Worm (Caenorhabditis elegans): Measurements from ENCODE around the gene sre-27.

The sre-27 gene

ce11 chrII:12417514-12417913, at the start of gene sre-27:
Gene sre-27, minus strand, starts transcription at chrII:12417614.
- TF ChIP-seq flh-1 (GFP tag; optimal IDR thresholded peaks at IDR 0.05) (no peak), ham-2 (GFP tag; optimal IDR thresholded peaks at IDR 0.05) (no peak), sem-2 (GFP tag; optimal IDR thresholded peaks at IDR 0.05) (no peak), nhr-28 (tag; optimal IDR thresholded peaks at IDR 0.05) (no peak), mab-5 (tag; optimal IDR thresholded peaks at IDR 0.05) (no peak), zip-8 (tag; optimal IDR thresholded peaks at IDR 0.05) (no peak), lin-32 (GFP tag; optimal IDR thresholded peaks at IDR 0.05) (no peak), blmp-1 (tag; optimal IDR thresholded peaks at IDR 0.05) (no peak), nhr-12 (tag; optimal IDR thresholded peaks at IDR 0.05) (no peak), bed-3 (GFP tag; optimal IDR thresholded peaks at IDR 0.05) (no peak), ceh-39 (tag; optimal IDR thresholded peaks at IDR 0.05) (no peak), ztf-11 (tag; optimal IDR thresholded peaks at IDR 0.05) (no peak), snpc-4 (tag; optimal IDR thresholded peaks at IDR 0.05) (no peak), ces-1 (GFP tag; optimal IDR thresholded peaks at IDR 0.05) (no peak), nhr-76 (tag; optimal IDR thresholded peaks at IDR 0.05) (no peak), hlh-1 (tag; optimal IDR thresholded peaks at IDR 0.05) (no peak), mep-1 (tag; optimal IDR thresholded peaks at IDR 0.05) (no peak)

- TF ChIP-seq nhr-76 (tag; optimal IDR thresholded peaks at IDR 0.05): no peak
- no peak for TF ChIP-seq cnd-1 (tag; optimal IDR thresholded peaks at IDR 0.05)
- TF ChIP-seq hlh-1 (tag; optimal IDR thresholded peaks at IDR 0.05): no peak
- TF ChIP-seq sem-2 (GFP tag; optimal IDR thresholded peaks at IDR 0.05): no peak
- no peak for TF ChIP-seq nhr-12 (tag; optimal IDR thresholded peaks at IDR 0.05)
- TF ChIP-seq ces-1 (GFP tag; optimal IDR thresholded peaks at IDR 0.05): no peak
- no peak for TF ChIP-seq mab-5 (tag; optimal IDR thresholded peaks at IDR 0.05)
- no peak for TF ChIP-seq nhr-2 (tag; optimal IDR thresholded peaks at IDR 0.05)
- no peak for TF ChIP-seq unc-120 (tag; optimal IDR thresholded peaks at IDR 0.05; ENCODE audit: poor library complexity, severe bottlenecking)
Measured at ce11 chrII:12467047-12467446, 49.6 kb upstream of the sre-27 start, which contains the start of gene srg-16. Gene srg-16, plus strand, starts transcription at chrII:12467133.

- TF ChIP-seq unc-120 (tag; optimal IDR thresholded peaks at IDR 0.05; ENCODE audit: poor library complexity, severe bottlenecking) (no peak), cnd-1 (tag; optimal IDR thresholded peaks at IDR 0.05) (no peak), ztf-11 (tag; optimal IDR thresholded peaks at IDR 0.05) (no peak), drap-1 (GFP tag; optimal IDR thresholded peaks at IDR 0.05) (no peak), ceh-39 (tag; optimal IDR thresholded peaks at IDR 0.05) (no peak), ham-2 (GFP tag; optimal IDR thresholded peaks at IDR 0.05) (no peak), lin-32 (GFP tag; optimal IDR thresholded peaks at IDR 0.05) (no peak), nhr-2 (tag; optimal IDR thresholded peaks at IDR 0.05) (no peak), unc-62 (GFP tag; optimal IDR thresholded peaks at IDR 0.05) (no peak), tbx-8 (GFP tag; optimal IDR thresholded peaks at IDR 0.05) (no peak)
Measured at ce11 chrII:12465557-12465956, 48.1 kb upstream of the sre-27 start, which contains the start of gene sre-37. Gene sre-37, plus strand, starts transcription at chrII:12465857.

- TF ChIP-seq ztf-11 (tag; optimal IDR thresholded peaks at IDR 0.05): no peak
- TF ChIP-seq nhr-28 (tag; optimal IDR thresholded peaks at IDR 0.05): no peak
- TF ChIP-seq nhr-12 (tag; optimal IDR thresholded peaks at IDR 0.05): no peak
- TF ChIP-seq zip-8 (tag; optimal IDR thresholded peaks at IDR 0.05): peak; percentile 29
- no peak for TF ChIP-seq nhr-2 (tag; optimal IDR thresholded peaks at IDR 0.05)
- no peak for TF ChIP-seq pha-4 (tag; optimal IDR thresholded peaks at IDR 0.05)
- TF ChIP-seq ces-1 (GFP tag; optimal IDR thresholded peaks at IDR 0.05): no peak
- no peak for TF ChIP-seq sem-2 (GFP tag; optimal IDR thresholded peaks at IDR 0.05)
- peak; percentile 66 for TF ChIP-seq ceh-39 (tag; optimal IDR thresholded peaks at IDR 0.05)
- no peak for TF ChIP-seq M03D4.4 (tag; optimal IDR thresholded peaks at IDR 0.05)
- peak; percentile 12 for TF ChIP-seq lsy-2 (tag; optimal IDR thresholded peaks at IDR 0.05)
- no peak for TF ChIP-seq hlh-1 (tag; optimal IDR thresholded peaks at IDR 0.05)
Measured at ce11 chrII:12462244-12462643, 44.8 kb upstream of the sre-27 start, which contains the start of gene F15A4.2. Gene F15A4.2, plus strand, starts transcription at chrII:12462544.

ce11 chrII:12460602-12461453, 43.4 kb upstream of the sre-27 start, which contains the start of gene tag-280:
Gene tag-280, plus strand, starts transcription at chrII:12460652.
- TF ChIP-seq ztf-11 (tag; optimal IDR thresholded peaks at IDR 0.05) (no peak), elt-3 (tag; optimal IDR thresholded peaks at IDR 0.05) (no peak), bed-3 (GFP tag; optimal IDR thresholded peaks at IDR 0.05) (no peak), cnd-1 (tag; optimal IDR thresholded peaks at IDR 0.05) (no peak), ham-2 (GFP tag; optimal IDR thresholded peaks at IDR 0.05) (no peak), unc-120 (tag; optimal IDR thresholded peaks at IDR 0.05; ENCODE audit: poor library complexity, severe bottlenecking) (no peak), nhr-12 (tag; optimal IDR thresholded peaks at IDR 0.05) (no peak)
